Worm (Caenorhabditis elegans) whole organism, young adult: ENCODE results near the gene D1054.5.

Experiments used
- Y56A3A.18 ChIP-seq: fragments of 200-800 bp; sonication (Bioruptor generic); IDR thresholded peaks from 2 replicates; pipeline ENCODE4 v1.3.6; 2022; ENCODE audit warnings: missing genetic modification reagents, missing genetic modification characterization, missing compliant biosample characterization
- ama-1 ChIP-seq, 3 experiments: fragments of 150-350 bp in 1 of 3; sonication (generic microtip) in 2 of 3; optimal IDR thresholded peaks; 2 replicates each; lab custom pipeline; 2014 to 2018; ENCODE audit warnings: missing biosample characterization in 2 of 3, missing genetic modification characterization in 2 of 3, missing genetic modification reagents in 2 of 3
- cebp-2 ChIP-seq: fragments of 200-800 bp; sonication (Bioruptor generic); IDR thresholded peaks from 2 replicates; pipeline ENCODE4 v1.3.6; 2022; ENCODE audit warnings: missing genetic modification characterization, missing compliant biosample characterization
- dpl-1 ChIP-seq: fragments of 150-350 bp; optimal IDR thresholded peaks from 2 replicates; lab custom pipeline; 2014; ENCODE audit warnings: missing biosample characterization, missing genetic modification reagents, missing genetic modification characterization
- lsy-27 ChIP-seq: sonication (generic microtip); optimal IDR thresholded peaks from 2 replicates; lab custom pipeline; 2017; ENCODE audit warnings: missing genetic modification characterization, mild to moderate bottlenecking, missing compliant biosample characterization, antibody characterized with exemption, missing genotype, borderline replicate concordance; ENCODE audit not compliant: insufficient read depth
- mxl-1 ChIP-seq: sonication (generic microtip); optimal IDR thresholded peaks from 2 replicates; lab custom pipeline; 2016; ENCODE audit warnings: missing genetic modification characterization, missing compliant biosample characterization
- nhr-90 ChIP-seq: sonication (generic microtip); optimal IDR thresholded peaks from 2 replicates; lab custom pipeline; 2016; ENCODE audit warnings: missing genotype, mild to moderate bottlenecking, missing genetic modification characterization, missing compliant biosample characterization
- pha-4 ChIP-seq: fragments of 150-350 bp; sonication (generic microtip); optimal IDR thresholded peaks from 2 replicates; lab custom pipeline; 2014; ENCODE audit warnings: missing biosample characterization, missing genetic modification reagents, missing genetic modification characterization
- snpc-1.3 ChIP-seq: sonication (generic microtip); optimal IDR thresholded peaks from 2 replicates; lab custom pipeline; 2017; ENCODE audit warnings: missing genetic modification characterization, mild to moderate bottlenecking, missing compliant biosample characterization, antibody characterized with exemption, moderate library complexity, missing genotype, missing genetic modification reagents; ENCODE audit not compliant: insufficient read depth
- snpc-4 ChIP-seq, 5 experiments: fragments of 150-350 bp in 1 of 5; sonication (generic microtip) in 4 of 5; optimal IDR thresholded peaks; 2 replicates each; lab custom pipeline; 2014 to 2018; ENCODE audit warnings: missing genetic modification characterization in 5 of 5, missing biosample characterization in 3 of 5, antibody characterized with exemption in 2 of 5, mild to moderate bottlenecking in 2 of 5, missing compliant biosample characterization in 2 of 5, missing genotype in 2 of 5, moderate library complexity in 2 of 5, missing genetic modification reagents in 1 of 5

ce11 chrV:10790921-10791320 lies 14.5 kb upstream of the D1054.5 start, which contains the start of gene D1054.9:
- TF ChIP-seq ama-1 (optimal IDR thresholded peaks at IDR 0.05; lab: Kevin White, UChicago) (no peak), ama-1 (GFP tag; optimal IDR thresholded peaks at IDR 0.05; lab: Kevin White, UChicago) (no peak), Y56A3A.18 (no peak), cebp-2 (no peak), dpl-1 (no peak), snpc-4 (GFP tag; optimal IDR thresholded peaks at IDR 0.05; lab: Kevin White, UChicago) (no peak), snpc-4 (tag; optimal IDR thresholded peaks at IDR 0.05; lab: Kevin White, UChicago) (no peak), lsy-27 (no peak), nhr-90 (tag; lab: Kevin White, UChicago) (no peak), mxl-1 (tag; lab: Kevin White, UChicago) (no peak), pha-4 (tag; lab: Kevin White, UChicago) (no peak), snpc-1.3 (no peak)
